Fruit fly (Drosophila melanogaster): ENCODE results near the gene Phlpp.

- no peak for TF ChIP-seq pan (optimal IDR thresholded peaks at IDR 0.05)
- no peak for TF ChIP-seq psq (optimal IDR thresholded peaks at IDR 0.05)
- no peak for TF ChIP-seq CG8478 (optimal IDR thresholded peaks at IDR 0.05)
These were observed 30.5 kb downstream of the Phlpp start for dm6 chr2L:19089385-19089784.

Data from whole organism.